Worm (Caenorhabditis elegans) whole organism, L3 larva: Measurements from ENCODE around the gene K03B8.6.

Experiments used
- ceh-9 ChIP-seq: sonication (generic microtip); optimal IDR thresholded peaks from 2 replicates; lab custom pipeline; 2018; ENCODE audit warnings: missing biosample characterization, missing genetic modification characterization
- egl-27 ChIP-seq: sonication (generic microtip); optimal IDR thresholded peaks from 4 replicates; lab custom pipeline; 2017; ENCODE audit warnings: missing biosample characterization, missing genetic modification reagents, missing genetic modification characterization
- egl-5 ChIP-seq: fragments of 150-350 bp; optimal IDR thresholded peaks from 2 replicates; lab custom pipeline; 2017; ENCODE audit warnings: missing biosample characterization, missing genetic modification reagents, missing genetic modification characterization, inconsistent platforms
- elt-3 ChIP-seq, 3 experiments: fragments of 150-350 bp in 1 of 3; sonication (generic microtip) in 2 of 3; optimal IDR thresholded peaks; 2 replicates in 2 of 3; 4 replicates in 1 of 3; lab custom pipeline; 2014 to 2017; ENCODE audit warnings: missing biosample characterization in 3 of 3, missing genetic modification characterization in 3 of 3
- fkh-10 ChIP-seq: sonication (generic microtip); optimal IDR thresholded peaks from 2 replicates; lab custom pipeline; 2017; ENCODE audit warnings: missing biosample characterization, missing genetic modification reagents, missing genetic modification characterization
- lin-39 ChIP-seq: fragments of 150-350 bp; optimal IDR thresholded peaks from 2 replicates; lab custom pipeline; 2018; ENCODE audit warnings: missing biosample characterization, missing genetic modification reagents, missing genetic modification characterization
- nhr-25 ChIP-seq: sonication (generic microtip); optimal IDR thresholded peaks from 2 replicates; lab custom pipeline; 2017; ENCODE audit warnings: missing biosample characterization, missing genetic modification characterization
- pha-4 ChIP-seq: fragments of 150-350 bp; optimal IDR thresholded peaks from 2 replicates; lab custom pipeline; 2014; ENCODE audit warnings: missing biosample characterization, missing genetic modification reagents, missing genetic modification characterization
- skn-1 ChIP-seq: fragments of 150-350 bp; optimal IDR thresholded peaks from 2 replicates; lab custom pipeline; 2014; ENCODE audit warnings: missing biosample characterization, missing genetic modification characterization
- tbx-2 ChIP-seq: sonication (generic microtip); optimal IDR thresholded peaks from 2 replicates; lab custom pipeline; 2016; ENCODE audit warnings: mild to moderate bottlenecking, missing genetic modification characterization, missing compliant biosample characterization
- unc-39 ChIP-seq: sonication (generic microtip); optimal IDR thresholded peaks from 4 replicates; lab custom pipeline; 2017; ENCODE audit warnings: missing biosample characterization, missing genetic modification characterization
- unc-62 ChIP-seq: fragments of 150-350 bp; sonication (generic microtip); optimal IDR thresholded peaks from 4 replicates; lab custom pipeline; 2014; ENCODE audit warnings: missing biosample characterization, missing genetic modification reagents, missing genetic modification characterization
- zag-1 ChIP-seq: fragments of 150-350 bp; optimal IDR thresholded peaks from 2 replicates; lab custom pipeline; 2014; ENCODE audit warnings: missing biosample characterization, missing genetic modification characterization

- TF ChIP-seq zag-1 (tag; lab: Kevin White, UChicago) (no peak), ceh-9 (no peak), lin-39 (tag; lab: Kevin White, UChicago) (no peak), skn-1 (no peak), unc-62 (no peak), elt-3 (tag; optimal IDR thresholded peaks at IDR 0.05; lab: Kevin White, UChicago) (no peak), nhr-25 (tag; lab: Kevin White, UChicago) (no peak), egl-27 (tag; lab: Kevin White, UChicago) (no peak), pha-4 (tag; lab: Kevin White, UChicago) (no peak), unc-39 (tag; lab: Kevin White, UChicago) (no peak), tbx-2 (tag; lab: Kevin White, UChicago) (no peak), egl-5 (tag; lab: Kevin White, UChicago) (no peak), fkh-10 (GFP tag; lab: Kevin White, UChicago) (no peak)
Observed at ce11 chrV:11383032-11383431, 24.4 kb upstream of the K03B8.6 start, which contains the start of gene F55C10.5.
